Worm (Caenorhabditis elegans) whole organism, L4/young adult: ENCODE measurements around the gene T28H10.1.

ENCODE experiments used
- dao-5 ChIP-seq: sonication (generic microtip); optimal IDR thresholded peaks from 2 replicates; lab custom pipeline; 2016; ENCODE audit warnings: missing genotype, missing genetic modification characterization, moderate library complexity, missing compliant biosample characterization
- him-1 ChIP-seq: sonication (generic microtip); optimal IDR thresholded peaks from 2 replicates; lab custom pipeline; 2016; ENCODE audit warnings: missing genotype, missing genetic modification reagents, missing genetic modification characterization, missing compliant biosample characterization

ce11 chrV:12541207-12541606, 37.6 kb downstream of the T28H10.1 start:
- TF ChIP-seq dao-5 (no peak), him-1 (tag; lab: Kevin White, UChicago) (no peak)
